Fruit fly (Drosophila melanogaster): ENCODE data around the gene fu.

DNA sequence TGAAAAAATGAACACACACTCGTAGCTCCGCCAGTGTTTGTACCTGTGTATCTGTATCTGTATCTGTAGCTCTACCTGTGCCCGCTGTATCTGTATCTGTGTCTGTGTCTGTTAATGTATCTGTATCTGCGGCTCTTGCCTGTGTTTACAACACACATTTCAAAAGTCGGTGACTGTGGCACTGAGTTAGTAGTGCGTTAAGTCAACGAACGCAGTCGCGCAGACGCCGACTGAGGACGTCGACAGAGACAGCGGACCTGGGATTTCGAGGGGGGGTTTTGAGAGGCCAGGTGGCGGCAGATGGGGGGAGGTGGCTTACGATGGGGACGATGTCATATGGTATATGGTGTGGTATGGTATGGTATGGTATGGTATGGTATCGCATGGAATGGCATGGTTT lies 10.7 kb downstream of the fu start:
- no peak for TF ChIP-seq fd96Ca (GFP tag; IDR thresholded peaks at IDR 0.05)
- no peak for TF ChIP-seq gl (tag; optimal IDR thresholded peaks at IDR 0.05)
- no peak for TF ChIP-seq CG8301 (tag; optimal IDR thresholded peaks at IDR 0.05)
- TF ChIP-seq EcR (GFP tag; optimal IDR thresholded peaks at IDR 0.05) = peak; percentile 84
- TF ChIP-seq CG14655 (GFP tag; optimal IDR thresholded peaks at IDR 0.05) = no peak
- TF ChIP-seq Snoo (tag; optimal IDR thresholded peaks at IDR 0.05) = no peak
- TF ChIP-seq Pif1B (GFP tag; optimal IDR thresholded peaks at IDR 0.05) = no peak

All from whole organism, pupa.